Fruit fly (Drosophila melanogaster) whole organism, embryonic: ENCODE results near the gene Ccp84Aa.
A peak's percentile ranks its signal among the peaks of the same experiment; 100 is the strongest.

Source experiments
- Abd-B ChIP-seq: fragments of 200-800 bp; sonication (Bioruptor generic); optimal IDR thresholded peaks from 2 replicates; lab custom pipeline; 2018; ENCODE audit warnings: missing biosample characterization, mild to moderate bottlenecking, missing genetic modification characterization, moderate library complexity
- Atf6 ChIP-seq: fragments of 200-800 bp; sonication (Bioruptor generic); IDR thresholded peaks from 2 replicates; pipeline ENCODE4 v1.3.6; 2022; ENCODE audit warnings: missing biosample characterization, missing genetic modification characterization
- CG11085 ChIP-seq: fragments of 200-800 bp; sonication (Bioruptor generic); IDR thresholded peaks from 2 replicates; pipeline ENCODE4 v1.3.6; 2022; ENCODE audit warnings: missing biosample characterization, missing genetic modification characterization
- CG11093 ChIP-seq: fragments of 200-800 bp; sonication (Bioruptor generic); IDR thresholded peaks from 3 replicates; pipeline ENCODE4 v1.3.6; 2022; ENCODE audit warnings: missing biosample characterization, missing genetic modification characterization
- CG11696 ChIP-seq: fragments of 200-800 bp; sonication (Bioruptor generic); IDR thresholded peaks from 2 replicates; pipeline ENCODE4 v1.3.6; 2022; ENCODE audit warnings: missing biosample characterization, missing genetic modification characterization
- CG12659 ChIP-seq: fragments of 200-800 bp; sonication (Bioruptor generic); optimal IDR thresholded peaks from 3 replicates; lab custom pipeline; 2017; ENCODE audit warnings: mild to moderate bottlenecking, missing biosample characterization, missing genetic modification reagents, missing genetic modification characterization
- CG12942 ChIP-seq: fragments of 200-800 bp; sonication (Bioruptor generic); optimal IDR thresholded peaks from 3 replicates; lab custom pipeline; 2016; ENCODE audit warnings: missing biosample characterization, missing genetic modification characterization
- CG13624 ChIP-seq: fragments of 200-800 bp; sonication (Bioruptor generic); optimal IDR thresholded peaks from 2 replicates; lab custom pipeline; 2016; ENCODE audit warnings: missing biosample characterization, missing genetic modification characterization
- CG14441 ChIP-seq: fragments of 200-800 bp; sonication (Bioruptor generic); IDR thresholded peaks from 2 replicates; pipeline ENCODE4 v1.3.6; 2022; ENCODE audit warnings: missing biosample characterization, missing genetic modification characterization
- CG15479 ChIP-seq: fragments of 200-800 bp; sonication (Bioruptor generic); optimal IDR thresholded peaks from 3 replicates; lab custom pipeline; 2019; ENCODE audit warnings: missing biosample characterization, mild to moderate bottlenecking, missing genetic modification characterization, moderate library complexity
- CG15601 ChIP-seq: fragments of 200-800 bp; sonication (Bioruptor generic); optimal IDR thresholded peaks from 3 replicates; lab custom pipeline; 2019; ENCODE audit warnings: missing biosample characterization, mild to moderate bottlenecking, missing genetic modification characterization, moderate library complexity
- CG1603 ChIP-seq: fragments of 200-800 bp; sonication (Bioruptor generic); optimal IDR thresholded peaks from 2 replicates; lab custom pipeline; 2019; ENCODE audit warnings: missing biosample characterization, mild to moderate bottlenecking, missing genetic modification characterization, moderate library complexity
- CG16813 ChIP-seq: fragments of 200-800 bp; sonication (Bioruptor generic); IDR thresholded peaks from 3 replicates; pipeline ENCODE4 v1.3.6; 2022; ENCODE audit warnings: missing biosample characterization, missing genetic modification characterization; ENCODE audit not compliant: partially characterized antibody
- CG17328 ChIP-seq: fragments of 200-800 bp; sonication (Bioruptor generic); IDR thresholded peaks from 2 replicates; pipeline ENCODE4 v1.3.6; 2022; ENCODE audit warnings: missing biosample characterization, missing genetic modification characterization
- CG32767 ChIP-seq: fragments of 200-800 bp; sonication (Bioruptor generic); IDR thresholded peaks from 2 replicates; pipeline ENCODE4 v1.3.6; 2022; ENCODE audit warnings: missing biosample characterization, missing genetic modification characterization
- CG4820 ChIP-seq: fragments of 200-800 bp; sonication (Bioruptor generic); optimal IDR thresholded peaks from 3 replicates; lab custom pipeline; 2016; ENCODE audit warnings: missing biosample characterization, missing genetic modification characterization
- CG6254 ChIP-seq: fragments of 200-800 bp; sonication (Bioruptor generic); optimal IDR thresholded peaks from 3 replicates; lab custom pipeline; 2017; ENCODE audit warnings: mild to moderate bottlenecking, missing biosample characterization, missing genetic modification reagents, missing genetic modification characterization
- CG6689 ChIP-seq: fragments of 200-800 bp; sonication (Bioruptor generic); IDR thresholded peaks from 2 replicates; pipeline ENCODE4 v1.3.6; 2022; ENCODE audit warnings: missing biosample characterization, missing genetic modification characterization
- CG7556 ChIP-seq: fragments of 200-800 bp; sonication (Bioruptor generic); optimal IDR thresholded peaks from 2 replicates; lab custom pipeline; 2017; ENCODE audit warnings: missing biosample characterization, mild to moderate bottlenecking, missing genetic modification characterization
- CG7839 ChIP-seq: fragments of 200-800 bp; sonication (Bioruptor generic); optimal IDR thresholded peaks from 3 replicates; lab custom pipeline; 2018; ENCODE audit warnings: missing biosample characterization, mild to moderate bottlenecking, missing genetic modification characterization, moderate library complexity
- CG8089 ChIP-seq: fragments of 200-800 bp; sonication (Bioruptor generic); optimal IDR thresholded peaks from 3 replicates; lab custom pipeline; 2016; ENCODE audit warnings: missing biosample characterization, missing genetic modification characterization
- CG8944 ChIP-seq: fragments of 200-800 bp; sonication (Bioruptor generic); optimal IDR thresholded peaks from 3 replicates; lab custom pipeline; 2016; ENCODE audit warnings: missing biosample characterization, missing genetic modification characterization
- CG9817 ChIP-seq: fragments of 200-800 bp; sonication (Bioruptor generic); optimal IDR thresholded peaks from 2 replicates; lab custom pipeline; 2018; ENCODE audit warnings: missing biosample characterization, mild to moderate bottlenecking, missing genetic modification characterization, moderate library complexity
- Elba2 ChIP-seq: fragments of 200-800 bp; sonication (Bioruptor generic); optimal IDR thresholded peaks from 3 replicates; lab custom pipeline; 2016; ENCODE audit warnings: missing biosample characterization, missing genetic modification characterization
- HHEX ChIP-seq: fragments of 200-800 bp; sonication (Bioruptor generic); optimal IDR thresholded peaks from 3 replicates; lab custom pipeline; 2017; ENCODE audit warnings: missing biosample characterization, mild to moderate bottlenecking, missing genetic modification characterization, missing genetic modification reagents
- Hey ChIP-seq: fragments of 200-800 bp; sonication (Bioruptor generic); optimal IDR thresholded peaks from 3 replicates; lab custom pipeline; 2018; ENCODE audit warnings: missing biosample characterization, mild to moderate bottlenecking, missing genetic modification characterization
- Hr78 ChIP-seq, 2 experiments: fragments of 200-800 bp in 1 of 2; fragments of >200 bp in 1 of 2; sonication (Bioruptor generic) in 1 of 2; optimal IDR thresholded peaks; 2 replicates each; lab custom pipeline; 2017 to 2019; ENCODE audit warnings: missing biosample characterization in 2 of 2, missing genetic modification characterization in 2 of 2, mild to moderate bottlenecking in 1 of 2, moderate library complexity in 1 of 2
- MTF-1 ChIP-seq: fragments of 200-800 bp; sonication (Bioruptor generic); optimal IDR thresholded peaks from 2 replicates; lab custom pipeline; 2018; ENCODE audit warnings: missing biosample characterization, mild to moderate bottlenecking, missing genetic modification characterization, borderline replicate concordance
- Nf-YA ChIP-seq: fragments of 200-800 bp; sonication (Bioruptor generic); IDR thresholded peaks from 2 replicates; pipeline ENCODE4 v1.3.6; 2022; ENCODE audit warnings: missing biosample characterization, missing genetic modification characterization
- PHDP ChIP-seq: fragments of 200-800 bp; sonication (Bioruptor generic); optimal IDR thresholded peaks from 3 replicates; lab custom pipeline; 2018; ENCODE audit warnings: missing biosample characterization, mild to moderate bottlenecking, missing genetic modification characterization, moderate library complexity
- Side ChIP-seq: fragments of 200-800 bp; sonication (Bioruptor generic); optimal IDR thresholded peaks from 2 replicates; lab custom pipeline; 2016; ENCODE audit warnings: missing biosample characterization, missing genetic modification characterization
- az2 ChIP-seq: fragments of 200-800 bp; sonication (Bioruptor generic); optimal IDR thresholded peaks from 3 replicates; lab custom pipeline; 2016; ENCODE audit warnings: missing biosample characterization, missing genetic modification characterization
- dan ChIP-seq: fragments of 200-800 bp; sonication (Bioruptor generic); IDR thresholded peaks from 2 replicates; pipeline ENCODE4 v1.3.6; 2022; ENCODE audit warnings: missing biosample characterization, missing genetic modification characterization
- fd102C ChIP-seq: fragments of 200-800 bp; sonication (Bioruptor generic); optimal IDR thresholded peaks from 2 replicates; lab custom pipeline; 2018; ENCODE audit warnings: missing biosample characterization, mild to moderate bottlenecking, missing genetic modification characterization, moderate library complexity
- fd3F ChIP-seq: fragments of 200-800 bp; sonication (Bioruptor generic); optimal IDR thresholded peaks from 2 replicates; lab custom pipeline; 2018; ENCODE audit warnings: missing biosample characterization, mild to moderate bottlenecking, missing genetic modification characterization, moderate library complexity
- gcm2 ChIP-seq: fragments of 200-800 bp; sonication (Bioruptor generic); optimal IDR thresholded peaks from 2 replicates; lab custom pipeline; 2016; ENCODE audit warnings: missing biosample characterization, missing genetic modification characterization
- inv ChIP-seq: fragments of 200-800 bp; sonication (Bioruptor generic); IDR thresholded peaks from 2 replicates; pipeline ENCODE4 v1.3.6; 2022; ENCODE audit warnings: missing biosample characterization, missing genetic modification characterization; ENCODE audit not compliant: partially characterized antibody
- lbe ChIP-seq: fragments of 200-800 bp; sonication (Bioruptor generic); optimal IDR thresholded peaks from 2 replicates; lab custom pipeline; 2016; ENCODE audit warnings: missing biosample characterization, mild to moderate bottlenecking, missing genetic modification characterization
- lilli ChIP-seq: fragments of 200-800 bp; sonication (Bioruptor generic); optimal IDR thresholded peaks from 3 replicates; lab custom pipeline; 2016; ENCODE audit warnings: missing biosample characterization, missing genetic modification characterization
- mirr ChIP-seq: fragments of 200-800 bp; sonication (Bioruptor generic); optimal IDR thresholded peaks from 3 replicates; lab custom pipeline; 2018; ENCODE audit warnings: missing biosample characterization, mild to moderate bottlenecking, missing genetic modification characterization
- nerfin-2 ChIP-seq: fragments of 200-800 bp; sonication (Bioruptor generic); IDR thresholded peaks from 2 replicates; pipeline ENCODE4 v1.3.6; 2022; ENCODE audit warnings: missing biosample characterization, missing genetic modification characterization; ENCODE audit not compliant: partially characterized antibody
- pfk ChIP-seq: fragments of 200-800 bp; sonication (Bioruptor generic); optimal IDR thresholded peaks from 2 replicates; lab custom pipeline; 2018; ENCODE audit warnings: missing biosample characterization, mild to moderate bottlenecking, missing genetic modification characterization, moderate library complexity
- ro ChIP-seq: fragments of 200-800 bp; sonication (Bioruptor generic); IDR thresholded peaks from 2 replicates; pipeline ENCODE4 v1.3.6; 2022; ENCODE audit warnings: missing biosample characterization, missing genetic modification characterization
- row ChIP-seq: fragments of 200-800 bp; sonication (Bioruptor generic); IDR thresholded peaks from 3 replicates; pipeline ENCODE4 v1.3.6; 2022; ENCODE audit warnings: missing biosample characterization, missing genetic modification characterization
- seq ChIP-seq: fragments of 200-800 bp; sonication (Bioruptor generic); IDR thresholded peaks from 2 replicates; pipeline ENCODE4 v1.3.6; 2022; ENCODE audit warnings: missing biosample characterization, missing genetic modification characterization
- sim ChIP-seq: fragments of 200-800 bp; sonication (Bioruptor generic); IDR thresholded peaks from 2 replicates; pipeline ENCODE4 v1.3.6; 2022; ENCODE audit warnings: missing biosample characterization, missing genetic modification characterization
- sisA ChIP-seq: fragments of 200-800 bp; sonication (Bioruptor generic); IDR thresholded peaks from 2 replicates; pipeline ENCODE4 v1.3.6; 2022; ENCODE audit warnings: missing biosample characterization, missing genetic modification characterization
- slou ChIP-seq: fragments of 200-800 bp; sonication (Bioruptor generic); optimal IDR thresholded peaks from 3 replicates; lab custom pipeline; 2016; ENCODE audit warnings: missing biosample characterization, missing genetic modification characterization
- tin ChIP-seq: fragments of 200-800 bp; sonication (Bioruptor generic); optimal IDR thresholded peaks from 3 replicates; lab custom pipeline; 2016; ENCODE audit warnings: missing biosample characterization, missing genetic modification characterization
- toy ChIP-seq: fragments of 200-800 bp; sonication (Bioruptor generic); IDR thresholded peaks from 2 replicates; pipeline ENCODE4 v1.3.6; 2022; ENCODE audit warnings: missing biosample characterization, missing genetic modification characterization

The Ccp84Aa gene

dm6 chr3R:6723537-6724171 lies 19.8 kb downstream of the Ccp84Aa start (continued):
- TF ChIP-seq mirr (GFP tag; lab: Kevin White, UChicago) (no peak), sisA (no peak; the same call in 1 of the 2 replicates), MTF-1 (GFP tag; lab: Kevin White, UChicago) (no peak), fd3F (GFP tag; lab: Kevin White, UChicago) (no peak), CG7556 (GFP tag; lab: Kevin White, UChicago) (peak; percentile 51), Side (GFP tag; lab: Kevin White, UChicago) (no peak), row (GFP tag; lab: Robert Waterston, UW) (peak; percentile 48; the same call in 1 of the 3 replicates), CG12659 (GFP tag; lab: Kevin White, UChicago) (no peak), Atf6 (GFP tag; lab: Robert Waterston, UW) (no peak), toy (no peak), Hey (tag; lab: Kevin White, UChicago) (no peak), ro (GFP tag; lab: Robert Waterston, UW) (no peak), CG6689 (GFP tag; lab: Robert Waterston, UW) (0 out of 2 replicates have a peak, but pooled peaks have one; percentile 22), Hr78 (GFP tag; optimal IDR thresholded peaks at IDR 0.05; lab: Kevin White, UChicago) (no peak), CG32767 (GFP tag; lab: Robert Waterston, UW) (no peak), CG17328 (GFP tag; lab: Robert Waterston, UW) (0 out of 2 replicates have a peak, but pooled peaks have one; percentile 22), CG11696 (GFP tag; lab: Robert Waterston, UW) (no peak), dan (GFP tag; lab: Robert Waterston, UW) (no peak), CG15479 (GFP tag; lab: Kevin White, UChicago) (peak; percentile 40), CG7839 (tag; lab: Kevin White, UChicago) (peak; percentile 47), CG13624 (GFP tag; lab: Kevin White, UChicago) (no peak), gcm2 (no peak), Abd-B (GFP tag; lab: Kevin White, UChicago) (no peak), HHEX (GFP tag; lab: Kevin White, UChicago) (no peak), lilli (GFP tag; lab: Kevin White, UChicago) (no peak), nerfin-2 (GFP tag; lab: Robert Waterston, UW) (no peak), CG8944 (GFP tag; lab: Kevin White, UChicago) (no peak), slou (no peak), CG11085 (GFP tag; lab: Robert Waterston, UW) (no peak), fd102C (peak; percentile 64), CG14441 (GFP tag; lab: Robert Waterston, UW) (0 out of 2 replicates have a peak, but pooled peaks have one; percentile 34), inv (GFP tag; lab: Robert Waterston, UW) (no peak), PHDP (no peak), CG12942 (GFP tag; lab: Kevin White, UChicago) (no peak), CG9817 (tag; lab: Kevin White, UChicago) (no peak), sim (GFP tag; lab: Robert Waterston, UW) (no peak), az2 (GFP tag; lab: Kevin White, UChicago) (peak; percentile 38), CG11093 (GFP tag; lab: Robert Waterston, UW) (no peak), seq (GFP tag; lab: Robert Waterston, UW) (no peak), CG8089 (GFP tag; lab: Kevin White, UChicago) (no peak), CG1603 (tag; lab: Kevin White, UChicago) (peak; percentile 49), CG6254 (GFP tag; lab: Kevin White, UChicago) (peak; percentile 27), tin (GFP tag; lab: Kevin White, UChicago) (peak; percentile 26), lbe (GFP tag; lab: Kevin White, UChicago) (no peak), pfk (GFP tag; lab: Kevin White, UChicago) (no peak), CG4820 (GFP tag; lab: Kevin White, UChicago) (peak; percentile 50), CG15601 (peak; percentile 25), CG16813 (GFP tag; lab: Robert Waterston, UW) (no peak), Elba2 (GFP tag; lab: Kevin White, UChicago) (no peak), Nf-YA (GFP tag; lab: Robert Waterston, UW) (no peak)
